Fruit fly (Drosophila melanogaster) whole organism, pupa: ENCODE measurements around the gene CG15553.

ENCODE experiments used
- CG10348 ChIP-seq: fragments of 200-800 bp; sonication (Bioruptor generic); IDR thresholded peaks from 2 replicates; pipeline ENCODE4 v1.3.6; 2022; ENCODE audit warnings: missing biosample characterization, missing genetic modification characterization
- CG12605 ChIP-seq: fragments of 200-800 bp; sonication (Bioruptor generic); IDR thresholded peaks from 2 replicates; pipeline ENCODE4 v1.3.6; 2022; ENCODE audit warnings: missing biosample characterization, missing genetic modification characterization
- CG13204 ChIP-seq: fragments of 200-800 bp; sonication (Bioruptor generic); optimal IDR thresholded peaks from 2 replicates; lab custom pipeline; 2018; ENCODE audit warnings: missing biosample characterization, mild to moderate bottlenecking, missing genetic modification characterization, moderate library complexity
- CG14655 ChIP-seq: fragments of 200-800 bp; sonication (Bioruptor generic); optimal IDR thresholded peaks from 3 replicates; lab custom pipeline; 2017; ENCODE audit warnings: mild to moderate bottlenecking, missing biosample characterization, missing genetic modification reagents, missing genetic modification characterization
- CG15710 ChIP-seq: fragments of 200-800 bp; sonication (Bioruptor generic); optimal IDR thresholded peaks from 2 replicates; lab custom pipeline; 2018; ENCODE audit warnings: missing biosample characterization, mild to moderate bottlenecking, missing genetic modification characterization, moderate library complexity
- CG17806 ChIP-seq: fragments of 200-800 bp; sonication (Bioruptor generic); optimal IDR thresholded peaks from 2 replicates; lab custom pipeline; 2018; ENCODE audit warnings: missing biosample characterization, mild to moderate bottlenecking, missing genetic modification characterization, moderate library complexity
- CG32121 ChIP-seq: fragments of 200-800 bp; sonication (Bioruptor generic); IDR thresholded peaks from 2 replicates; pipeline ENCODE4 v1.3.6; 2022; ENCODE audit warnings: missing biosample characterization, missing genetic modification characterization
- CG34367 ChIP-seq: fragments of 200-800 bp; sonication (Bioruptor generic); optimal IDR thresholded peaks from 2 replicates; lab custom pipeline; 2018; ENCODE audit warnings: missing biosample characterization, mild to moderate bottlenecking, missing genetic modification characterization
- CG4496 ChIP-seq: fragments of 200-800 bp; sonication (Bioruptor generic); IDR thresholded peaks from 3 replicates; pipeline ENCODE4 v1.3.6; 2022; ENCODE audit warnings: missing biosample characterization, missing genetic modification characterization
- CG8159 ChIP-seq: fragments of 200-800 bp; sonication (Bioruptor generic); optimal IDR thresholded peaks from 3 replicates; lab custom pipeline; 2018; ENCODE audit warnings: missing biosample characterization, mild to moderate bottlenecking, missing genetic modification characterization, moderate library complexity
- CG8301 ChIP-seq: fragments of 200-800 bp; sonication (Bioruptor generic); optimal IDR thresholded peaks from 2 replicates; lab custom pipeline; 2018; ENCODE audit warnings: missing biosample characterization, mild to moderate bottlenecking, missing genetic modification characterization
- CG9948 ChIP-seq: fragments of 200-800 bp; sonication (Bioruptor generic); optimal IDR thresholded peaks from 2 replicates; lab custom pipeline; 2018; ENCODE audit warnings: missing biosample characterization, mild to moderate bottlenecking, missing genetic modification characterization, moderate library complexity
- D1 ChIP-seq: fragments of 200-800 bp; sonication (Bioruptor generic); optimal IDR thresholded peaks from 2 replicates; lab custom pipeline; 2018; ENCODE audit warnings: missing biosample characterization, mild to moderate bottlenecking, missing genetic modification characterization, moderate library complexity
- EcR ChIP-seq: fragments of 200-800 bp; sonication (Bioruptor generic); optimal IDR thresholded peaks from 3 replicates; lab custom pipeline; 2019; ENCODE audit warnings: missing biosample characterization, missing genetic modification characterization, mild to moderate bottlenecking, moderate library complexity, missing genetic modification reagents
- Ets98B ChIP-seq: fragments of 200-800 bp; sonication (Bioruptor generic); IDR thresholded peaks from 2 replicates; pipeline ENCODE4 v1.3.6; 2022; ENCODE audit warnings: missing biosample characterization, missing genetic modification characterization
- Pif1A ChIP-seq: fragments of 200-800 bp; sonication (Bioruptor generic); optimal IDR thresholded peaks from 3 replicates; lab custom pipeline; 2016; ENCODE audit warnings: missing biosample characterization, missing genetic modification characterization
- Pif1B ChIP-seq: fragments of 200-800 bp; sonication (Bioruptor generic); optimal IDR thresholded peaks from 3 replicates; lab custom pipeline; 2016; ENCODE audit warnings: missing biosample characterization, missing genetic modification characterization
- Snoo ChIP-seq: fragments of 200-800 bp; sonication (Bioruptor generic); optimal IDR thresholded peaks from 3 replicates; lab custom pipeline; 2017; ENCODE audit warnings: missing biosample characterization, mild to moderate bottlenecking, missing genetic modification characterization, inconsistent platforms
- fd96Ca ChIP-seq: fragments of 200-800 bp; sonication (Bioruptor generic); IDR thresholded peaks from 3 replicates; pipeline ENCODE4 v1.3.6; 2022; ENCODE audit warnings: missing biosample characterization, missing genetic modification characterization
- gl ChIP-seq: fragments of 200-800 bp; sonication (Bioruptor generic); optimal IDR thresholded peaks from 2 replicates; lab custom pipeline; 2018; ENCODE audit warnings: missing biosample characterization, mild to moderate bottlenecking, missing genetic modification characterization
- rn ChIP-seq: fragments of 200-800 bp; sonication (Bioruptor generic); IDR thresholded peaks from 2 replicates; pipeline ENCODE4 v1.3.6; 2022; ENCODE audit warnings: missing biosample characterization, missing genetic modification characterization

The CG15553 gene

dm6 chr3R:31101069-31101468 lies at the start of gene CG15553:
TSS of gene CG15553 (minus strand) at chr3R:31101169.
- TF ChIP-seq D1 = no peak

- TF ChIP-seq Ets98B (GFP tag; lab: Robert Waterston, UW) (0 out of 2 replicates have a peak, but pooled peaks have one; percentile 51), EcR (GFP tag; lab: Kevin White, UChicago) (no peak), CG4496 (GFP tag; lab: Robert Waterston, UW) (peak; percentile 26; the same call in 1 of the 3 replicates), CG12605 (GFP tag; lab: Robert Waterston, UW) (0 out of 2 replicates have a peak, but pooled peaks have one; percentile 20), Snoo (tag; lab: Kevin White, UChicago) (no peak)
Observed at dm6 chr3R:31146920-31147319, 46.0 kb upstream of the CG15553 start.

- TF ChIP-seq CG8159 (tag; lab: Kevin White, UChicago) (no peak), CG15710 (tag; lab: Kevin White, UChicago) (no peak), fd96Ca (no peak), CG9948 (tag; lab: Kevin White, UChicago) (no peak), CG8301 (tag; lab: Kevin White, UChicago) (no peak), CG34367 (tag; lab: Kevin White, UChicago) (no peak), CG17806 (no peak), gl (no peak), CG32121 (GFP tag; lab: Robert Waterston, UW) (no peak), D1 (no peak), Snoo (tag; lab: Kevin White, UChicago) (no peak), rn (GFP tag; lab: Robert Waterston, UW) (no peak), EcR (GFP tag; lab: Kevin White, UChicago) (no peak), Pif1A (GFP tag; lab: Kevin White, UChicago) (no peak), Pif1B (GFP tag; lab: Kevin White, UChicago) (no peak), CG13204 (no peak)
Observed at dm6 chr3R:31141691-31142090, 40.7 kb upstream of the CG15553 start.

dm6 chr3R:31134056-31134455 lies 33.1 kb upstream of the CG15553 start, which contains the start of gene Gycbeta100B:
TSS of gene Gycbeta100B (plus strand) at chr3R:31134392.
- TF ChIP-seq CG34367 (tag; lab: Kevin White, UChicago) (peak; percentile 3), CG9948 (tag; lab: Kevin White, UChicago) (no peak), Ets98B (GFP tag; lab: Robert Waterston, UW) (peak; percentile 49), fd96Ca (peak; percentile 39; the same call in 1 of the 3 replicates), Pif1A (GFP tag; lab: Kevin White, UChicago) (peak; percentile 44), CG17806 (no peak), rn (GFP tag; lab: Robert Waterston, UW) (no peak), Pif1B (GFP tag; lab: Kevin White, UChicago) (no peak), CG13204 (peak; percentile 8), CG8159 (tag; lab: Kevin White, UChicago) (peak; percentile 27), CG4496 (GFP tag; lab: Robert Waterston, UW) (peak; percentile 78), CG14655 (GFP tag; lab: Kevin White, UChicago) (peak; percentile 44)

dm6 chr3R:31130566-31130965 lies 29.6 kb upstream of the CG15553 start, which contains the start of gene Ktch:
TSS of gene Ktch (minus strand) at chr3R:31130666.
- TF ChIP-seq CG4496 (GFP tag; lab: Robert Waterston, UW) (no peak), fd96Ca (no peak), gl (no peak), CG34367 (tag; lab: Kevin White, UChicago) (no peak), CG12605 (GFP tag; lab: Robert Waterston, UW) (no peak), rn (GFP tag; lab: Robert Waterston, UW) (no peak), CG14655 (GFP tag; lab: Kevin White, UChicago) (no peak), Ets98B (GFP tag; lab: Robert Waterston, UW) (no peak), Snoo (tag; lab: Kevin White, UChicago) (no peak), CG32121 (GFP tag; lab: Robert Waterston, UW) (no peak), CG15710 (tag; lab: Kevin White, UChicago) (no peak), CG10348 (GFP tag; lab: Robert Waterston, UW) (no peak), CG13204 (no peak), CG8301 (tag; lab: Kevin White, UChicago) (no peak), D1 (no peak), Pif1A (GFP tag; lab: Kevin White, UChicago) (no peak), CG9948 (tag; lab: Kevin White, UChicago) (no peak), Pif1B (GFP tag; lab: Kevin White, UChicago) (no peak), EcR (GFP tag; lab: Kevin White, UChicago) (no peak), CG8159 (tag; lab: Kevin White, UChicago) (no peak)
- TF ChIP-seq, all 21 proteins: peak for 0

dm6 chr3R:31127357-31127775 lies 26.4 kb upstream of the CG15553 start:
- TF ChIP-seq CG34367 (tag; lab: Kevin White, UChicago) = no peak
- TF ChIP-seq CG8159 (tag; lab: Kevin White, UChicago) = no peak
- TF ChIP-seq CG8301 (tag; lab: Kevin White, UChicago) = no peak
- TF ChIP-seq CG9948 (tag; lab: Kevin White, UChicago) = no peak
- no peak for TF ChIP-seq Pif1A (GFP tag; lab: Kevin White, UChicago)
- TF ChIP-seq D1 = no peak
- no peak for TF ChIP-seq Snoo (tag; lab: Kevin White, UChicago)
- no peak for TF ChIP-seq EcR (GFP tag; lab: Kevin White, UChicago)
- TF ChIP-seq rn (GFP tag; lab: Robert Waterston, UW) = no peak
- no peak for TF ChIP-seq CG12605 (GFP tag; lab: Robert Waterston, UW)
- TF ChIP-seq CG32121 (GFP tag; lab: Robert Waterston, UW) = no peak
- no peak for TF ChIP-seq gl
- no peak for TF ChIP-seq CG15710 (tag; lab: Kevin White, UChicago)
- no peak for TF ChIP-seq CG4496 (GFP tag; lab: Robert Waterston, UW)
- no peak for TF ChIP-seq Pif1B (GFP tag; lab: Kevin White, UChicago)
- TF ChIP-seq CG17806 = no peak
- no peak for TF ChIP-seq CG13204
- TF ChIP-seq CG10348 (GFP tag; lab: Robert Waterston, UW) = no peak
- no peak for TF ChIP-seq Ets98B (GFP tag; lab: Robert Waterston, UW)
- TF ChIP-seq CG14655 (GFP tag; lab: Kevin White, UChicago) = no peak
